Worm (Caenorhabditis elegans) whole organism, L3 larva: Measurements from ENCODE around the gene srh-236.

ENCODE experiments used
- R02D3.7 ChIP-seq: fragments of 150-350 bp; optimal IDR thresholded peaks from 2 replicates; lab custom pipeline; 2014; ENCODE audit warnings: missing biosample characterization, missing genetic modification characterization
- aly-2 ChIP-seq: fragments of 150-350 bp; optimal IDR thresholded peaks from 2 replicates; lab custom pipeline; 2014; ENCODE audit warnings: missing biosample characterization, missing genetic modification characterization
- ama-1 ChIP-seq: fragments of 150-350 bp; optimal IDR thresholded peaks from 2 replicates; lab custom pipeline; 2018
- ceh-16 ChIP-seq: sonication (generic microtip); optimal IDR thresholded peaks from 2 replicates; lab custom pipeline; 2017; ENCODE audit warnings: missing biosample characterization, missing genetic modification characterization
- ceh-82 ChIP-seq: fragments of 150-350 bp; optimal IDR thresholded peaks from 2 replicates; lab custom pipeline; 2014; ENCODE audit warnings: missing biosample characterization, missing genetic modification characterization
- daf-12 ChIP-seq: fragments of 150-350 bp; optimal IDR thresholded peaks from 2 replicates; lab custom pipeline; 2014; ENCODE audit warnings: missing biosample characterization, missing genetic modification reagents, missing genetic modification characterization
- egl-27 ChIP-seq: sonication (generic microtip); optimal IDR thresholded peaks from 4 replicates; lab custom pipeline; 2017; ENCODE audit warnings: missing biosample characterization, missing genetic modification reagents, missing genetic modification characterization
- egl-5 ChIP-seq: fragments of 150-350 bp; optimal IDR thresholded peaks from 2 replicates; lab custom pipeline; 2017; ENCODE audit warnings: missing biosample characterization, missing genetic modification reagents, missing genetic modification characterization, inconsistent platforms
- elt-1 ChIP-seq: fragments of 150-350 bp; optimal IDR thresholded peaks from 2 replicates; lab custom pipeline; 2014; ENCODE audit warnings: missing biosample characterization, missing genetic modification characterization
- elt-2 ChIP-seq: sonication (generic microtip); optimal IDR thresholded peaks from 2 replicates; lab custom pipeline; 2016; ENCODE audit warnings: missing genetic modification reagents, mild to moderate bottlenecking, missing genetic modification characterization, missing compliant biosample characterization
- eor-1 ChIP-seq, 2 experiments: fragments of 150-350 bp; optimal IDR thresholded peaks; 2 replicates each; lab custom pipeline; 2014 to 2018; ENCODE audit warnings: missing biosample characterization in 2 of 2, missing genetic modification characterization in 2 of 2
- fos-1 ChIP-seq: fragments of 150-350 bp; optimal IDR thresholded peaks from 2 replicates; lab custom pipeline; 2014; ENCODE audit warnings: missing biosample characterization, missing genetic modification characterization
- hmg-11 ChIP-seq: sonication (generic microtip); optimal IDR thresholded peaks from 2 replicates; lab custom pipeline; 2016; ENCODE audit warnings: missing genetic modification characterization, missing compliant biosample characterization
- jun-1 ChIP-seq: fragments of 150-350 bp; optimal IDR thresholded peaks from 2 replicates; lab custom pipeline; 2014; ENCODE audit warnings: missing biosample characterization, missing genetic modification reagents, missing genetic modification characterization
- lin-15B ChIP-seq: fragments of 150-350 bp; optimal IDR thresholded peaks from 2 replicates; lab custom pipeline; 2014; ENCODE audit warnings: missing biosample characterization, missing genetic modification characterization
- lin-39 ChIP-seq: fragments of 150-350 bp; optimal IDR thresholded peaks from 2 replicates; lab custom pipeline; 2018; ENCODE audit warnings: missing biosample characterization, missing genetic modification reagents, missing genetic modification characterization
- lsy-12 ChIP-seq: sonication (generic microtip); optimal IDR thresholded peaks from 2 replicates; lab custom pipeline; 2016; ENCODE audit warnings: mild to moderate bottlenecking, missing genetic modification characterization, missing compliant biosample characterization
- mml-1 ChIP-seq: fragments of 150-350 bp; sonication (generic microtip); optimal IDR thresholded peaks from 3 replicates; lab custom pipeline; 2014; ENCODE audit warnings: missing biosample characterization, missing genetic modification characterization
- nfya-1 ChIP-seq: sonication (generic microtip); optimal IDR thresholded peaks from 2 replicates; lab custom pipeline; 2017; ENCODE audit warnings: missing genetic modification characterization, mild to moderate bottlenecking, missing compliant biosample characterization, antibody characterized with exemption, moderate library complexity; ENCODE audit not compliant: insufficient read depth
- nhr-12 ChIP-seq: fragments of 150-350 bp; optimal IDR thresholded peaks from 2 replicates; lab custom pipeline; 2014; ENCODE audit warnings: missing biosample characterization, missing genetic modification characterization
- nhr-23 ChIP-seq: fragments of 150-350 bp; optimal IDR thresholded peaks from 2 replicates; lab custom pipeline; 2014; ENCODE audit warnings: missing biosample characterization, missing genetic modification reagents, missing genetic modification characterization
- nhr-237 ChIP-seq: fragments of 150-350 bp; optimal IDR thresholded peaks from 2 replicates; lab custom pipeline; 2014; ENCODE audit warnings: missing biosample characterization, missing genetic modification characterization
- nhr-25 ChIP-seq: sonication (generic microtip); optimal IDR thresholded peaks from 2 replicates; lab custom pipeline; 2017; ENCODE audit warnings: missing biosample characterization, missing genetic modification characterization
- nhr-28 ChIP-seq: fragments of 150-350 bp; optimal IDR thresholded peaks from 2 replicates; lab custom pipeline; 2014; ENCODE audit warnings: missing biosample characterization, missing genetic modification characterization
- nhr-43 ChIP-seq: sonication (generic microtip); optimal IDR thresholded peaks from 2 replicates; lab custom pipeline; 2016; ENCODE audit warnings: mild to moderate bottlenecking, missing genetic modification characterization, missing compliant biosample characterization; ENCODE audit not compliant: poor library complexity, severe bottlenecking
- nhr-67 ChIP-seq: fragments of 150-350 bp; optimal IDR thresholded peaks from 2 replicates; lab custom pipeline; 2014; ENCODE audit warnings: missing biosample characterization, missing genetic modification characterization
- nhr-76 ChIP-seq: fragments of 150-350 bp; sonication (generic microtip); optimal IDR thresholded peaks from 5 replicates; lab custom pipeline; 2014; ENCODE audit warnings: missing biosample characterization, missing genetic modification characterization
- pha-4 ChIP-seq: fragments of 150-350 bp; optimal IDR thresholded peaks from 2 replicates; lab custom pipeline; 2014; ENCODE audit warnings: missing biosample characterization, missing genetic modification reagents, missing genetic modification characterization
- pqm-1 ChIP-seq: fragments of 150-350 bp; optimal IDR thresholded peaks from 2 replicates; lab custom pipeline; 2017; ENCODE audit warnings: missing biosample characterization, missing genetic modification characterization, inconsistent platforms
- sea-2 ChIP-seq: fragments of 150-350 bp; sonication (generic microtip); optimal IDR thresholded peaks from 4 replicates; lab custom pipeline; 2014; ENCODE audit warnings: missing biosample characterization, missing genetic modification reagents, missing genetic modification characterization
- snpc-4 ChIP-seq: fragments of 150-350 bp; optimal IDR thresholded peaks from 2 replicates; lab custom pipeline; 2014; ENCODE audit warnings: missing biosample characterization, missing genetic modification characterization
- tbx-2 ChIP-seq: sonication (generic microtip); optimal IDR thresholded peaks from 2 replicates; lab custom pipeline; 2016; ENCODE audit warnings: mild to moderate bottlenecking, missing genetic modification characterization, missing compliant biosample characterization
- unc-62 ChIP-seq: fragments of 150-350 bp; sonication (generic microtip); optimal IDR thresholded peaks from 4 replicates; lab custom pipeline; 2014; ENCODE audit warnings: missing biosample characterization, missing genetic modification reagents, missing genetic modification characterization
- zag-1 ChIP-seq: fragments of 150-350 bp; optimal IDR thresholded peaks from 2 replicates; lab custom pipeline; 2014; ENCODE audit warnings: missing biosample characterization, missing genetic modification characterization
- ztf-11 ChIP-seq: fragments of 150-350 bp; optimal IDR thresholded peaks from 2 replicates; lab custom pipeline; 2014; ENCODE audit warnings: missing biosample characterization, missing genetic modification characterization
- ztf-4 ChIP-seq: fragments of 150-350 bp; optimal IDR thresholded peaks from 2 replicates; lab custom pipeline; 2014; ENCODE audit warnings: missing biosample characterization, missing genetic modification characterization

srh-236 gene

ce11 chrV:17182045-17182444 is 29.8 kb downstream of the srh-236 start, which contains the start of gene srh-159:
TSS of gene srh-159 (plus strand) at chrV:17182345.
- TF ChIP-seq lin-39 (tag; lab: Kevin White, UChicago) (no peak), nhr-12 (tag; lab: Kevin White, UChicago) (no peak), sea-2 (GFP tag; lab: Kevin White, UChicago) (no peak), aly-2 (tag; lab: Kevin White, UChicago) (no peak)
- TF ChIP-seq, all 47 proteins: peak for 0

- TF ChIP-seq ama-1 (lab: Kevin White, UChicago) (no peak), pha-4 (no peak), elt-2 (tag; lab: Kevin White, UChicago) (no peak), lin-15B (no peak), nhr-25 (tag; lab: Kevin White, UChicago) (no peak), mml-1 (tag; lab: Kevin White, UChicago) (no peak), hmg-11 (tag; lab: Kevin White, UChicago) (no peak), ztf-11 (tag; lab: Kevin White, UChicago) (no peak), elt-1 (tag; lab: Kevin White, UChicago) (no peak), R02D3.7 (tag; lab: Kevin White, UChicago) (no peak), snpc-4 (tag; lab: Kevin White, UChicago) (no peak), jun-1 (tag; lab: Kevin White, UChicago) (no peak), nhr-12 (tag; lab: Kevin White, UChicago) (no peak), ceh-16 (tag; lab: Kevin White, UChicago) (no peak)
Observed at ce11 chrV:17178457-17178856, 33.4 kb downstream of the srh-236 start, which contains the start of gene srh-174. TSS of gene srh-174 (plus strand) at chrV:17178757.

DNA sequence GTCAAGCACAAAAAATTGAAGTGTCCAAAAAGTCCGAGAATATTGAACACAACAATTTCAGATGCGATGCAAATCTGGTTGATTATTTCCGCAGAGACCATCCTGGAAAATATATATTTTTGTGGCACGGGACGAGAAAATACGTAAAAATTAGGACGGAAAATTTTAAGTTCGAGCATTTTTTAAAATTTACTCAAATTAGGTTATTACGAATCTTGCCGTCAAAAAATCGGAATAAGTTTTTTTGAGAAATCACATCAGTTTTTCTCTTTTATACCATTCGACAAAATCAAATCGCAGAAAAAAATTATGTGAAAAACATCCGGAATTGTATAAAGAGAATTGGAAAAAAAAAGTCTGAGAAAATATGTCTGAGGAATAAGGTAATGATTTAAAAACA is 33.9 kb downstream of the srh-236 start, which contains the start of gene srsx-1:
Gene srsx-1, minus strand, starts transcription at position 101 of the 400 bp plus-strand sequence.
- no peak for TF ChIP-seq ztf-11 (tag; lab: Kevin White, UChicago)
- TF ChIP-seq elt-2 (tag; lab: Kevin White, UChicago), result no peak
- TF ChIP-seq mml-1 (tag; lab: Kevin White, UChicago), result no peak
- no peak for TF ChIP-seq ama-1 (lab: Kevin White, UChicago)
- no peak for TF ChIP-seq tbx-2 (tag; lab: Kevin White, UChicago)
- no peak for TF ChIP-seq lin-39 (tag; lab: Kevin White, UChicago)
- no peak for TF ChIP-seq lsy-12 (tag; lab: Kevin White, UChicago)
- no peak for TF ChIP-seq daf-12
- no peak for TF ChIP-seq ceh-82 (tag; lab: Kevin White, UChicago)
- TF ChIP-seq egl-5, result no peak
- TF ChIP-seq pha-4, result no peak
- no peak for TF ChIP-seq pqm-1
- TF ChIP-seq aly-2 (tag; lab: Kevin White, UChicago), result no peak

ce11 chrV:17173738-17174137 is 38.1 kb downstream of the srh-236 start, which contains the start of gene srbc-25:
TSS of gene srbc-25 (plus strand) at chrV:17174038.
- no peak for TF ChIP-seq eor-1 (tag; optimal IDR thresholded peaks at IDR 0.05; lab: Kevin White, UChicago)
- TF ChIP-seq snpc-4 (tag; lab: Kevin White, UChicago), result no peak
- TF ChIP-seq hmg-11 (tag; lab: Kevin White, UChicago), result no peak
- TF ChIP-seq ztf-4 (tag; lab: Kevin White, UChicago), result no peak
- TF ChIP-seq nhr-28 (tag; lab: Kevin White, UChicago), result no peak
- TF ChIP-seq lsy-12 (tag; lab: Kevin White, UChicago), result no peak
- TF ChIP-seq tbx-2 (tag; lab: Kevin White, UChicago), result no peak
- no peak for TF ChIP-seq jun-1 (tag; lab: Kevin White, UChicago)
- TF ChIP-seq lin-39 (tag; lab: Kevin White, UChicago), result no peak

DNA sequence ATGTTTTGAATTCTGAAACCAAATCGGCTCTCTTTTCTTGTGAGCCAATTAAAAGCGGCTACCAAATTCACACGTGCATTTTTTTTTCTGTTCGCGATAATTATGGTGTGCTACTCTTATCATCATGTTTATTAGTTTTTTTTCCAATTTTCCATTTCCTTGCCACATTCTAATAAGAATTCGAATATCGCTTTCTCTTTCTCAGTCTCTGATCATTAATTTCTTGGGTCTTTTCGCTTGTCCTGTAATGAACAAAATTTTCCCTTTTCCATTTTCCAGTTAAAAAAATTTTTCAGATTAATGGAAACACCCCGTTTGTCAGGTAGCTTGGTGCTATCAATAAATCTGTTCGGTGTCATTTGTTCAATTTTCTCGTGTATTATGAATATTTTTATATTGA is 40.3 kb downstream of the srh-236 start, which contains the start of gene srbc-26:
Gene srbc-26, plus strand, starts transcription at position 301 of the 400 bp plus-strand sequence.
- TF ChIP-seq lsy-12 (tag; lab: Kevin White, UChicago) (no peak), nhr-67 (no peak), nhr-43 (tag; lab: Kevin White, UChicago) (no peak)

ce11 chrV:17170822-17171221 is 41.0 kb downstream of the srh-236 start, which contains the start of gene srw-51:
TSS of gene srw-51 (minus strand) at chrV:17170922.
- TF ChIP-seq nfya-1 (tag; lab: Kevin White, UChicago) (no peak), nhr-237 (tag; lab: Kevin White, UChicago) (no peak), egl-27 (no peak), lin-15B (no peak), nhr-28 (tag; lab: Kevin White, UChicago) (no peak), eor-1 (tag; optimal IDR thresholded peaks at IDR 0.05; lab: Kevin White, UChicago) (no peak), lin-39 (tag; lab: Kevin White, UChicago) (no peak), ceh-82 (tag; lab: Kevin White, UChicago) (no peak), nhr-67 (no peak), nhr-76 (no peak), ztf-4 (tag; lab: Kevin White, UChicago) (no peak), zag-1 (no peak), pqm-1 (no peak), mml-1 (tag; lab: Kevin White, UChicago) (no peak), R02D3.7 (tag; lab: Kevin White, UChicago) (no peak), nhr-25 (tag; lab: Kevin White, UChicago) (no peak), unc-62 (no peak), ama-1 (lab: Kevin White, UChicago) (no peak), fos-1 (tag; lab: Kevin White, UChicago) (no peak), nhr-23 (no peak)
